Worm (Caenorhabditis elegans): ENCODE results near the gene cox-17.

The cox-17 gene

DNA sequence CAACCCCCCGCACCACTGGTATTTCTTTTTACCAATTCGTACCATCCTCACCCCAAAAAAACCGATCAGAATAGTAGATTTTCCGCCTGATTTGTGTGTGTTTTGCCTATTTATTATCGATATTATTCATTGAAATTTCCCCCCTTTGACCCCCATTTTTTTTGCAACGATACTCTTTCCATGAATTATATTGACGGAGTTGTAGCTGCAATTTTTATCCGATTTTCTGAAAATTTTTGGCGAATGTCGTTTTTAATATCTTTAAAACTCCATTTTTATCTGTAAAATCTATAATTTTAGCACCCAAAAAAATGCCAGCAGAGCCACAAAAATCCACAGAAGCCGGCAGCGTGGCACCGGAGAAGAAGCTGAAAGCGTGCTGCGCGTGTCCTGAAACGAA is at the start of gene cox-17:
Gene cox-17, plus strand, starts transcription at position 301 of the 400 bp plus-strand sequence.
- TF ChIP-seq T23F11.4 (GFP tag; optimal IDR thresholded peaks at IDR 0.05), result no peak
- no peak for TF ChIP-seq pha-2 (tag; optimal IDR thresholded peaks at IDR 0.05)
- no peak for TF ChIP-seq ceh-2 (tag; optimal IDR thresholded peaks at IDR 0.05)
- TF ChIP-seq ceh-18 (tag; optimal IDR thresholded peaks at IDR 0.05), result no peak
- no peak for TF ChIP-seq F13H6.1 (tag; optimal IDR thresholded peaks at IDR 0.05)
- no peak for TF ChIP-seq ceh-45 (GFP tag; IDR thresholded peaks at IDR 0.05)
- no peak for TF ChIP-seq mec-3 (tag; optimal IDR thresholded peaks at IDR 0.05; ENCODE audit: borderline replicate concordance)
- TF ChIP-seq ceh-34 (tag; optimal IDR thresholded peaks at IDR 0.05), result no peak
- TF ChIP-seq ceh-14 (tag; optimal IDR thresholded peaks at IDR 0.05), result no peak
- TF ChIP-seq sox-2 (GFP tag; IDR thresholded peaks at IDR 0.05), result no peak
- TF ChIP-seq hlh-8 (tag; optimal IDR thresholded peaks at IDR 0.05), result no peak
- TF ChIP-seq ceh-31 (tag; optimal IDR thresholded peaks at IDR 0.05), result no peak
- no peak for TF ChIP-seq ets-4 (tag; optimal IDR thresholded peaks at IDR 0.05)
- TF ChIP-seq unc-42 (tag; optimal IDR thresholded peaks at IDR 0.05), result no peak
- no peak for TF ChIP-seq ref-2 (tag; optimal IDR thresholded peaks at IDR 0.05)
- no peak for TF ChIP-seq ceh-19 (GFP tag; optimal IDR thresholded peaks at IDR 0.05)
- TF ChIP-seq pha-4 (tag; optimal IDR thresholded peaks at IDR 0.05), result no peak

DNA sequence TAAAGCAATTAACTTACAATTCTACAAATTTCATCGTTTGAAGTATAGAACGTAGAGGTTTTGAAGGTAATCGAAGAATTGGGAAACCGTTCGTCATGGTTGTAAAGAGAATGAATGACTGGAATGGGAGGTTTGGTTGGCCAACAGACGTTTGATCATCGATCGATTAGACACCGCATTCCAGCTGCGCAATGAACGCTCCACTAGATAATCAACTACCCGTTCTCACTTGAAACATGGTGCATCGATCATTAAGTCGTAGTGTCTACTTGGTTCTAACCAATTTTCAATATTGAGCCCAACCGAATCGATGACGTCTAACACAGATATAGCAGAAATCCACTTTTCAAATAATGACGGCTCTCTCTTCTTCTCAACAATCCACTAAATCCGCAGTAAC is 47.7 kb upstream of the cox-17 start, which contains the start of gene fbxb-82:
Gene fbxb-82, minus strand, starts transcription at position 101 of the 400 bp plus-strand sequence.
- TF ChIP-seq pax-1 (tag; optimal IDR thresholded peaks at IDR 0.05) (no peak), K02D7.2 (tag; optimal IDR thresholded peaks at IDR 0.05) (no peak), C08G9.2 (tag; optimal IDR thresholded peaks at IDR 0.05) (no peak), madf-2 (tag; optimal IDR thresholded peaks at IDR 0.05) (no peak), ceh-18 (tag; optimal IDR thresholded peaks at IDR 0.05) (no peak), ceh-6 (GFP tag; optimal IDR thresholded peaks at IDR 0.05) (no peak), gmeb-2 (tag; optimal IDR thresholded peaks at IDR 0.05) (no peak)

DNA sequence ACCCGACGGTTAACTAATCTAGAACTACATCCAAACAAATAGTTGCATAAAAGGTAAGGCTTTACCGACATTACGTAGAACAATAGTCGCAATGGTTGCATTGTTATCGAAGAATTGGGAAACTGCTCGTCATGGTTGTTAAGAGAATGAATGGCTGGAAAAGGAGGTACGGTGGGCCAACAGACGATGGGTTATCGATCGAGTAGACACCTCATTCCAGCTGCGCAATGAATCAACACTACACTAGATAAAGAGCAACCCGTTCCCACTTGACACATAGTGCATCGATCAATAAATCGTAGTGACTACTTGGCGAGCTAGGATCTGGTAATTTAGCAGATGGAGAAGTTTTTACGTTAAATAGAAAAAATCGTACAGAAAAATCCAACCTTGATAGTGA is 45.7 kb upstream of the cox-17 start, which contains the start of the genes T17A3.12 and fbxb-83:
Gene T17A3.12, minus strand, starts transcription at position 101 of the 400 bp plus-strand sequence.
Gene fbxb-83, minus strand, starts transcription at position 134 of the 400 bp plus-strand sequence.
- TF ChIP-seq lim-6 (tag; optimal IDR thresholded peaks at IDR 0.05), result no peak
- TF ChIP-seq pag-3 (tag; optimal IDR thresholded peaks at IDR 0.05; ENCODE audit: borderline replicate concordance), result no peak
- TF ChIP-seq ceh-14 (tag; optimal IDR thresholded peaks at IDR 0.05), result no peak
- no peak for TF ChIP-seq ceh-19 (GFP tag; optimal IDR thresholded peaks at IDR 0.05)
- no peak for TF ChIP-seq T23F11.4 (GFP tag; optimal IDR thresholded peaks at IDR 0.05)
- no peak for TF ChIP-seq hlh-30 (tag; optimal IDR thresholded peaks at IDR 0.05; ENCODE audit: insufficient read depth)
- no peak for TF ChIP-seq nhr-232 (tag; optimal IDR thresholded peaks at IDR 0.05)
- TF ChIP-seq unc-55 (GFP tag; optimal IDR thresholded peaks at IDR 0.05), result no peak
- no peak for TF ChIP-seq sox-4 (tag; optimal IDR thresholded peaks at IDR 0.05)
- no peak for TF ChIP-seq unc-42 (tag; optimal IDR thresholded peaks at IDR 0.05)
- no peak for TF ChIP-seq ceh-31 (tag; optimal IDR thresholded peaks at IDR 0.05)
- TF ChIP-seq madf-2 (tag; optimal IDR thresholded peaks at IDR 0.05), result no peak
- TF ChIP-seq zip-5 (tag; optimal IDR thresholded peaks at IDR 0.05), result no peak
- TF ChIP-seq nhr-11 (tag; optimal IDR thresholded peaks at IDR 0.05), result no peak
- no peak for TF ChIP-seq C38D4.7 (GFP tag; optimal IDR thresholded peaks at IDR 0.05)
- TF ChIP-seq eyg-1 (tag; optimal IDR thresholded peaks at IDR 0.05), result no peak
- no peak for TF ChIP-seq dmd-4 (tag; optimal IDR thresholded peaks at IDR 0.05; ENCODE audit: borderline replicate concordance)

DNA sequence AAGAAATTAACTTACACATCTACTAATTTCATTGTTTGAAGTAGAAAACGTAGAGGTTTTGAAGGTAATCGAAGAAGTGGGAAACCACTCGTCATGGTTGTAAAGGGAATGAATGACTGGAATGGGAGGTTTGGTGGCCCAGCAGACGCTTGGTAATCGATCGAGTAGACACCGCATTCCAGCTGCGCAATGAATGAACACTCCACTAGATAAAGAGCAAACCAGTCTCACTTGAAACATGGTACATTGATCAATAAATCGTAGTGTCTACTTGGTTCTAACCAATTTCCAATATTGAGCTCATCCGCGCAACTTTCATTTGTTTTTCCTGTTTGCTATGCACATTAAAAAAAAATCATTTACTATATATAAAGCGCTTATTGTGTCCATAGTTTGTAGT is 44.4 kb upstream of the cox-17 start, which contains the start of gene fbxb-84:
Gene fbxb-84, minus strand, starts transcription at position 101 of the 400 bp plus-strand sequence.
- TF ChIP-seq ceh-34 (tag; optimal IDR thresholded peaks at IDR 0.05) (no peak), pag-3 (tag; optimal IDR thresholded peaks at IDR 0.05; ENCODE audit: borderline replicate concordance) (no peak), nhr-232 (tag; optimal IDR thresholded peaks at IDR 0.05) (no peak), unc-86 (tag; optimal IDR thresholded peaks at IDR 0.05) (no peak), pha-4 (tag; optimal IDR thresholded peaks at IDR 0.05) (no peak), ceh-6 (GFP tag; optimal IDR thresholded peaks at IDR 0.05) (no peak), ceh-30 (tag; optimal IDR thresholded peaks at IDR 0.05) (no peak), sox-2 (GFP tag; IDR thresholded peaks at IDR 0.05) (no peak), ceh-31 (tag; optimal IDR thresholded peaks at IDR 0.05) (no peak), sdc-2 (tag; optimal IDR thresholded peaks at IDR 0.05) (no peak), hlh-15 (tag; optimal IDR thresholded peaks at IDR 0.05) (no peak), ceh-14 (tag; optimal IDR thresholded peaks at IDR 0.05) (no peak), unc-3 (GFP tag; conservative IDR thresholded peaks at IDR 0.05) (no peak), unc-3 (tag; optimal IDR thresholded peaks at IDR 0.05) (no peak)
